Fruit fly (Drosophila melanogaster): ENCODE results near the gene RhoGAP92B.

RhoGAP92B gene

DNA sequence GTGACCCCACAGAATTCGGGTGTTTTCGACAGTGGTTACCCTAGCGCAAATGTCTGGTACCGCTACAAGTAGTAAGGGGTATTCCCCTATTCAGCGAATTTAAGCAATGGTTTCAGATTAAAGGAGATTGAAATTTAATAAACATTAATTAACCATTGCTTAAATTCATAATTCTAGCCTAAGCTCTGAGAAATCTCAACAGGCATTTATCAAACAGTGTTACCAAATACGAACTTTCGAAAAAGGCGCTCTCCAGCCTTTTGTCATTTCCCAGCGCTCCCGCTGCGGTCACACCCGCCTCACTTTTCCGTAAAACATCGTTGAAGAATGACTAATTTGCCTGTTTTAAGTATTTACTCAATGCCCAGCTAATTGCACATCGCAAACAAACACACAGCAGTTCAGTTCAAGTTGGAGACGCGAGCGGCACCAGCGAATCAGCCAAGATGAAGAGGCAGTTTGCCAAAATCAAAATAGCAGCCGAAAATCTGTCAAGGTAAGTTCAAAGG is at the start of gene RhoGAP92B, which contains the start of gene Surf6:
RhoGAP92B (plus strand) TSS at position 300 of the 509 bp plus-strand sequence.
Surf6 (minus strand) TSS at position 4 of the 509 bp plus-strand sequence.
- TF ChIP-seq noc (tag; optimal IDR thresholded peaks at IDR 0.05): peak; percentile 75

DNA sequence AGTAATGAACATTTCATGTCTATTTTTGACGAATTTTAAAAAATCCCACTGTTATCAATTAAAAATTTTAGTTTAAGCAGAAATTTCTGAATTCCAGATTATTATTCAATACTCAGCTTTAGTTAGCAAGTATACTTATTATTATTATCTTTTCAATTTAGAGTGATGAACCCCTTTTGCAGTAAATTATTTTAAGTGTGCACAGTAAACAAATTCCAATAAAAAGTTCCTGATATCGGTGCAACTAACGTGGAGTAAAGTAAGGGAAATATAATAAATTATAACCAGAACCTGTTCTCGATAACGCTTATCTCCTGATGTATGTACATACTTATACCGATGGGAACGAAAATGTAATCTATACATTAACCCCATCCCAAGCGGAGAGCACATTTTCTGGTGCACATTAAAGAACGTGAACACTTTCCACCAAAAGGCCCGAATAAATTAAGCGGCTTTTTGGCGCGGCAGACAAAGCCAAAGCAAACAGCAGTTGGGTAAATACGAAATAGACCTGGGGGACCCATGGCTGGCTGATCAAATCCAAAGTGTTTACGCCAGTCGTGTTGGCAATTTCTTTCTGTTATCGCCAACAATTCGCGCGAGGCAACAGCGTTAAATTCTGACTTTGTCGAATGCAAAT is 46.8 kb upstream of the RhoGAP92B start:
- TF ChIP-seq noc (tag; optimal IDR thresholded peaks at IDR 0.05): peak; percentile 80

DNA sequence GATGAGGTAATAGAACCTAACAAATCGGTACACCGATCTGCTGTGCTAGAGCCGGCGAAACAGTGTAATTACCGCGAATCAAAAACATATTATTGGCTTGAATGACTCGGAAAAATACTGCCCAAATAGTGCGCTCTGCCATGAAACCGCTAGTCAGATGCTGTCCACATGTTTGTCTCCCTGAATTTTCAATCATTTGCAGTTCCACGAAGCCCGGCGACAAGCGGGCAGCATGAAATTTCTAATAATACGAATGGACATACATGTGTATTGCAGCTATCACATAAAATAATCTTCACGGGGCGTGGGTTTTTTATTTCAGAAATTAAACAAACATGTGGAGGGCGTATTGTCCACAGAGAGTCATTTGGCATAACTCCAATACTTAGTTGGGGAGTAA is 46.0 kb upstream of the RhoGAP92B start:
- no peak for TF ChIP-seq noc (tag; optimal IDR thresholded peaks at IDR 0.05)

DNA sequence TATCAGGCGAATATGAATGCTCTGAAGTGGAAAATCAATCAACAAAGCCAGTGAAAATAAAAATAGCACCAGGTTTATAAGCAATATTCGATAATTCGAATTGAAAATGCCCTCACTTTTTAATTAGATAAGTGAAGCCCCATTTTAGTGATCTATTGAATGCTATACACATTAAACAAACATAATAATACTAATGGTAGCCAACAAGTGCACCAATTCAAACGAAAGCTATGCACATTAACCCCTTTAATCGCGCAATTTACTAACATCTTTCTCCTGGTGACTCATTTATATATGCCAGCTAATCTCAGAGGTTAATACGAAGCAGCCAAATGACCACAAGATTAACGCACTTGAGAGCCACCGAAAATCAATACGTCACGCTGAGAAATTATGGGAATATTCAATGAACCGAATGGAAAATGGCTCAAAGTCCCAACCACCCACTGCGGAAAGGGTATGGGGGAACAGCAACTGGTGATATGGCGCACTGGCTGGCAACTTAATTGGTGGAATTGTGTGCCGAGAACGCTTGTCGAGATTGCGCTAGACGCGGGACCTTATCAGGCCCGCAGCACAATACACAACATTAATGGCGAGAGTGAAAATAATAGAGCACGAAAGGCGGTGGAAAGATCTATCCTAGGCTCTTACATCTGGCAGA is 45.5 kb upstream of the RhoGAP92B start:
- TF ChIP-seq noc (tag; optimal IDR thresholded peaks at IDR 0.05): peak; percentile 74

DNA sequence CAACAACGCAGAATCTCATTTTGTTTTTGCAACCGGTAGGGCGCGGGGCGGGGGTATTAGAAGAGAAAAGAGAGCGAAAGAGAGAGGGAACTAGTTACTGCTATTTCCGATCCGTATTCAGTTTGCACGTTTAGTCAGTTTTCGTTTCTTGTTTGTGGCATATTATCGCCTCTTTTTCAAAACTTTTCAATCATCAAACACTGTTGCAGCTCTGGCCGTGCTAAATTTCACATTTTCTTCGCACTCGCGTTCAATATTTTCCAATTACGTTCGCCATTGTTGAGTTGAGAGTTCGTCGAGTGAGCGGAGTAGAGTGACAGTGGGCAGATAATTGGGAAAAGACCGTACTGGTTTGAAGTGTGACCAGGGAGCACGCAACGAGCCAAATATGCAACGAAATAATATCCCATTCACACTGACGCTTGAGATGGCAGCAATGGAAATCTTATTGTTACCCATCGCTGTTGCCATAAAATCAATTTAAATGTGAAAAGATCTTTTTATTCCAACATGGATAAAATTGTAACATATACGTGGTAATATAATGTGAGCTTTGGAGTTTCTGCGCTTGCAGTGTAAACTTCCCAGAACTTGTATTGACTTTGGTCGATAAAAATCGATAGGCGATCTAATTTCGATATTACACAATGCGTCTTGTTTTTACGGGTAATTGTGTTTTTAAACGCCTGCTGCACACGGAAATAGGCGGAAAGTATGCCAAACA is 43.8 kb upstream of the RhoGAP92B start, which contains the start of the genes Ire1 and Mrm2:
Ire1 (minus strand) TSS at position 296 of the 724 bp plus-strand sequence.
Mrm2 (plus strand) TSS at position 615 of the 724 bp plus-strand sequence.
- TF ChIP-seq noc (tag; optimal IDR thresholded peaks at IDR 0.05): peak; percentile 45

DNA sequence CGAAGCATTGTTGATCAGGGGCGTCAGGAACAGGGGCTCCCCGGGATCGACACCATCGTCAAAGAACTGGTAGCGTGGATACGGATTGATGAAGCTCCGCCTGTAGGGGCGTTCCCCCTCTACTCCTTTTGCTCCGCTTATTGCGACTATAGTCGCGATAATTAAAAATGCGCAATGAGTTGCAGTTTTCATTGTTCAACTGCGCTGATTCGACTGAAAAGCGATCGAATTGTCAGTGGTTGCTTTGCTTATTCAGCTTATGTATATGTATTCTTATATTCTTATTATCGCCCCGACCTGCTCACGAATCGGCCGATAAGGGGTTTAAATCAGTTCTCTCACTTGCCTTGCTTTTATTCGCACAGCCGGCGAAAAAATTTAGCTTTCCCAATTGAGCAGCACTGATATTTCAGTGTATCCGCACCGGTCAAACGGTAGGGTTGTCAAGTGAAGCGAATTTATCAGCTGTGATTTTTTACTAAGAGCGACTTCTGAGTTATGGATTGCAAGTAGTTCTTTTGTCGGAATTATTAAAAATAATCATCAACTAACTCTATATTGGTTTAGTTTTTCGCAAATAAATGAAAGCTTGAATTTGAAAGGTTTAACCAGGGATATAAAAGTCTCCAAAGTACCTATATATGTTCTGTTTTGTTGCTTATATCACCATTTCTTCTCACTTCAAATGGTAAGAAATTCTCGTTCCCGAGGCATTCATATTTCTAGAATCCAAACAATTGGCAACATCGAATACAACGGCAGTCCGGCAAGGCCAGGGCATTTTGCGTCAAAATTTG is 40.8 kb upstream of the RhoGAP92B start, which contains the start of the genes CG4572 and CG4686:
CG4572 (minus strand) TSS at position 415 of the 797 bp plus-strand sequence.
CG4686 (plus strand) TSS at position 518 of the 797 bp plus-strand sequence.
- peak; percentile 83 for TF ChIP-seq noc (tag; optimal IDR thresholded peaks at IDR 0.05)

DNA sequence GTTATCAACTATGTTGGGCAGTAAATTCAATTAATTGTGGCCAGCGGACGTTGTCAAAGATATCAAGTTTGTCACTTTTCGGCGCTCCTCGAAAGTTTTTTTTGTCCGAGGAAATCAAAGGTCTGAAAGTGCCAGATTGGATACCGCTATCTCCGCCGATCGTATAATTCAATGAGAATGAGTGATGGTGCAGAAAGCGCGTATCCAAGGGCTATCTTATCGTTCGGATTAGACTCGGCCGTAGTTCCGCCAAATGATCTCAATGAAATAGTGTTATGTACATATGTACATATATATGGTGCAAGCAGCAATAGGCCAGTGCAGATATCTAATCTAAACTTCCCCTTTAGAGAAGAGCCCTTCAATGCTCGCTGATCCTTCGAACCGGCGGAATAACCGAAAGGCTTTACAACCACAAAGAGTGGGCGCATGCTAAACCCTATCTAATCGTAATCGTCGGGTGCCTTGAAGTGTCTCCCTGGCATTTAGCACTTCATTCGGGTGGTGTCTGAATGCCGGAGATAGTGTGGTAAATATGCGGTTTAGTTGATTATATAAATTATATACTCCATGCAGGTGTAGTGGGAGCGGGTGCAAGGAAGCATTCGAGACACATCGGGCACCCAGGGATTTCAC is 31.7 kb upstream of the RhoGAP92B start:
- TF ChIP-seq noc (tag; optimal IDR thresholded peaks at IDR 0.05): peak; percentile 4

DNA sequence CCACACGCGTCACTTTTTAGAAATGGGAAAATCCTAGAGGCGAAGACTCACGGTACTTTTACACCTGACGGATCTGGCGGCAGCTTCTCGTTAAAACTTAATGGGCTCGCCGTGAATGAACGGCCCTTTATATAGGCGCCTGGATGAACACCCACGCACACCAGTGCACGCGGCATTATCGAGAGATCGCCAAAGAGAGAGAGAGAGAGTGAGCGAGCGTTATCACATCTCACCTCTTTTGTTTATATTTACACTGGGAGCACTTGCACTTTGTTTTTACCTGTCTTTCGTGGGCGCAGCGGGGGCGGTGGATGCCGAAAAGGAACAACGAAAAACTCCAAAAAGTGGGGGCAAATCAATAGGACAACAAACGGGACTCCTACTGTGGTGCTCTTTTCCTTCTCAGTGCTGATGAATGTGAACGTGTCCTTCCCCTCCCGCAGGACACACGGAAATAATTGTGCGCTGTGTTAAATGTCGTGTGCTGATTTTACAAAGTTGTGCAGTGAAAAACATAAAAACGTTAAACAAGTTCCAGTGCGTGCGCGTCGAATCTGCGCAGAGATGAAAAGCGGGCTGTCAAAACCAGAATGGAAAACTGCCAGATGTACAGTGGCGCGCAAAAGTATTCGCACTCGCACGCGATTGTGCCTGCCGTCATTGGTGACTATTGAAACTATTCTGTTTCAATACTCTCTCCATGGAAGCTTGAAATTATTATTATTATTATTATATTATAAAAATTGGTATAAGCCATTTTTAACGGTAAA is 29.7 kb upstream of the RhoGAP92B start, which contains the start of gene Mrp5:
Mrp5 (minus strand) TSS at position 561 of the 770 bp plus-strand sequence.
- no peak for TF ChIP-seq noc (tag; optimal IDR thresholded peaks at IDR 0.05)

DNA sequence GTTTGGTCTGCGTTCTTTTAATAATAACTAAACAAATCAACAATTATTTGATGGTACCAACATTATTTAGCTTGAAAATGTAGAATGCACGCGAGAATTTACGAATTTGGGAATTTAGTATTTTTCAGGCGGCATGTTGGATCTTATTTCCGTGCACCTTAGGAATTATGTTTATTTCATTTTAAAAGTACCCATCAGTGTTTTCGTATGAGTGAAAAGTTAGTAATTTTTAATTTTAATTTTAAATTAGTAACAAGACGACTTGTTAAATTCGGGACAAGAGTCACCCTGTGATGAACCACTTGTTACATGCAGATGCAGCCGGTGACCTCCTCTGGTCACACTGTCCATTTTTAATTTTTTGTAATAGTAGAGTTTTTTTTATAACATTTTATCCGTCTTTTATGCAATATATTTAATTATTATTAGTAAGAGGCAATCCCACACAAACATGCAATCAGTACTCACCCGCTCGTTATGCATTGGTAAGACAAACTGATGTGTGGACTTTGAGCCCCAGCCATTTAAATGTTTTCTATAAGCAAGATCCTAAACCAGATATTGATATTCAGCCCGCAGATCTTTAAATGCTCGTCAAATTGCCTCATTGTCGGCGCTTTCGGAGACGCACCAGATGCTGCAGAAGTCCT is 27.4 kb upstream of the RhoGAP92B start, which contains the start of the genes CG17186 and Arc42:
CG17186 (minus strand) TSS at position 88 of the 650 bp plus-strand sequence.
Arc42 (plus strand) TSS at position 311 of the 650 bp plus-strand sequence.
- TF ChIP-seq noc (tag; optimal IDR thresholded peaks at IDR 0.05): no peak

DNA sequence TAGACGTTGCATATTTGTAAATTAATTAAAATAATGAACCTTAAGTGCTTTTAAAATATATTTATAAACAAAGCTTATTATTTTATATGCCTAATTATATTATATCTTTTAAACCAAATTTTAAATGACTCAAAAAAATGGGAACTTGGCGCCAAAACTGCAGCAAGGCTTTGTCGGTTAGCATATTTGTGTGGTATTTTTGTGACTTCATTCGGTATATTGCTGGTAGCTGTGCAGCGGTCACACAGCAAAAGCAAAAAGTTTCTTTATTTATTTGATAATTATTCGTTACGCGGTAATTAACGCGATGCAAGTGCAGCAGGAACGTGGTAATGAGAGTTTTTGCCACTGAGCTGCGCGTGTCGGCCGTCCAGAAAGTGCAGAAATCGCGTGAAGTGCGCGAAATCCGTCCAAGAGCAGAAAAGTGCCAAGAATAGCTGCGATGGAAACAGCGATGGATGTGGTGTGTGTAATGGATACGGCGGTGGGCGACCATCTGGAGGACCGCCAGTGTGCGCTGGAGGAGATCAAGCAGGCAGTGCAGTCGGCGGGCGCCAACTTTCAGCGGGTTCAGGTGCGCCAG is 25.4 kb upstream of the RhoGAP92B start, which contains the start of gene Ask1:
Ask1 (plus strand) TSS at position 250 of the 583 bp plus-strand sequence.
- no peak for TF ChIP-seq noc (tag; optimal IDR thresholded peaks at IDR 0.05)

DNA sequence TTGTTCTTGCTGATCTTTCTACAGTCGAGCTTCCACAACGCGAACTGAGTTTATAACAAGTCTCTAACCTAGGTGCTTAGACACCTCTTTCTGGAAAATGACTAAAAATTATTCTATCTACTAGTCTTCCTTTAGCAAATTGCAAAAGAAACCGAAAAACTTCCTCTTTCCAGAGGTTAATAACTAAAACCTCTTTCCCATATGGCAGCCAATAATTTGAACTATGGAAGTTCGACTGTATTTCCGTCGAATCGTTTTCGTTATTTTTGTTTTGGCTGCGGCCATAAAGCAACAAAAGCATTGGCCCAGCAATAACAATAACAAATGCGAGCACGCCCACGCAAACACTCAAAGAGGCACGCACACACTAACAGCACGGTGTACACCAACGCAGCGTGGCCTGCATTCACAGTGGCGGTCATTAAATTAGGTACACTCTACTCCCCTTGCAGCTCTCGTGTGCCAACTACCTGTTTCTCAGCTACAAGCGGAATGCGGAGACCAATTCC is 24.5 kb upstream of the RhoGAP92B start:
- TF ChIP-seq noc (tag; optimal IDR thresholded peaks at IDR 0.05): peak; percentile 88

DNA sequence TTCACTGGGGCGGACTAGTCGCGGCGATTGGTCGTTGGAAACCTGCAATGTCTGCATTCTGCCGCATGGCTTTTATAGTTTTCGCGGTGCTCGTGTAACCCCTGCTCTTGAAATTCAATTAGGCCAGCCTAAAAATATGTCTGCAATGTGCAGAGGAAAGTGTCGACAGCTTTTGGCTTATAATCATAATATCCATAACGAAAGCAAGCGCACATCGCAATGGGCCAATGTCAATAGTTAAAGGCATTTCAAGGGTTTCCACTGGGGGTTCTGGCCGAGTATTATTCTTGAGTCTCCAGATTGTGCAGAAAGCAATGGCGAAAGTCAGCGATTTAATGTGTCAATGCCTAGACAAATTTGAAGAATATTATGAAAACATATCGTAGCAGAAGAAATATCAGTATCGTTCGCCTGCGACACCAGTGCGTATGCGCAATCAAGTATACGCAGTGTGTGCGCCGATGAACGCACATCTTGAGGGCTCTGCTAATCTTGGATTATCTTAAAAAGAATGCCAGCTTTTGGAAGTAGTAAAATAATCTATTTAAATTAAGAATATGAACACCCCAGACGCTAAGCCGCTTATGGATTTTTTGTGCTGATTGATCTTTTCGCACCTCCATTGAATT is 16.7 kb upstream of the RhoGAP92B start, which contains the start of gene ninaE:
ninaE (minus strand) TSS at position 51 of the 629 bp plus-strand sequence.
- TF ChIP-seq noc (tag; optimal IDR thresholded peaks at IDR 0.05): no peak
